Worm (Caenorhabditis elegans) whole organism, L1 larva: ENCODE measurements around the gene lact-4.

Experiments
- aha-1 ChIP-seq: fragments of 150-350 bp; optimal IDR thresholded peaks from 2 replicates; lab custom pipeline; 2014; ENCODE audit warnings: missing biosample characterization, missing genetic modification characterization
- elt-2 ChIP-seq: sonication (generic microtip); optimal IDR thresholded peaks from 2 replicates; lab custom pipeline; 2016; ENCODE audit warnings: missing genetic modification characterization, mild to moderate bottlenecking, inconsistent platforms, missing compliant biosample characterization, missing genetic modification reagents
- mef-2 ChIP-seq: fragments of 150-350 bp; optimal IDR thresholded peaks from 2 replicates; lab custom pipeline; 2014; ENCODE audit warnings: missing biosample characterization, missing genetic modification characterization
- nhr-77 ChIP-seq: fragments of 150-350 bp; optimal IDR thresholded peaks from 2 replicates; lab custom pipeline; 2014; ENCODE audit warnings: missing biosample characterization, missing genetic modification characterization
- unc-62 ChIP-seq: fragments of 150-350 bp; optimal IDR thresholded peaks from 2 replicates; lab custom pipeline; 2014; ENCODE audit warnings: missing biosample characterization, missing genetic modification reagents, missing genetic modification characterization
- zag-1 ChIP-seq: fragments of 150-350 bp; optimal IDR thresholded peaks from 2 replicates; lab custom pipeline; 2014; ENCODE audit warnings: missing biosample characterization, missing genetic modification characterization

DNA sequence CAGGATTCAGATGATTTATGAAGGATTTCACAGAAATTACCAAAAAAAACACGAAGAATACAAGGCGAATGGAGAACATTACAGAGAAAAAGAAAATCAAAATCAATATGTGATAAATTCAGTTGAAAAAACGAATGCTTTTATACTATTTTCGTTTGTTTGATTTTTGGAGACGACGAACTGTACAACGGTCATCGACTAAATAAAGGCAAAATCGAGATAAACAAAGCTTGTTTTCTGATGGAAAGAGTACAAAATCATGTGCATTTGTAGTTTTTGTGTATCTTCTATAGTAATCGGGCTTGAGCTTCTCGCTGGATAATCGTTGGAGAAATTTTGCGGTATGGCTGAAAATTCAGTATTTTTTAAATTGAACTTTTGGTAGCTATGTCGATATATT, 9.1 kb downstream of the lact-4 start, which contains the start of gene M05D6.8:
- TF ChIP-seq zag-1 (tag; lab: Kevin White, UChicago): no peak
- no peak for TF ChIP-seq unc-62
- no peak for TF ChIP-seq aha-1 (tag; lab: Kevin White, UChicago)
- TF ChIP-seq elt-2: no peak
- TF ChIP-seq mef-2 (tag; lab: Kevin White, UChicago): no peak
- TF ChIP-seq nhr-77 (tag; lab: Kevin White, UChicago): no peak
